Worm (Caenorhabditis elegans): Measurements from ENCODE around the gene coel-1.

ce11 chrX:4294957-4295356, 29.5 kb downstream of the coel-1 start:
- TF ChIP-seq lin-13 (GFP tag; optimal IDR thresholded peaks at IDR 0.05) (no peak), ztf-4 (tag; optimal IDR thresholded peaks at IDR 0.05) (no peak), skn-1 (tag; optimal IDR thresholded peaks at IDR 0.05) (no peak), ZK546.5 (tag; optimal IDR thresholded peaks at IDR 0.05) (no peak), nhr-11 (tag; optimal IDR thresholded peaks at IDR 0.05) (no peak), peb-1 (tag; optimal IDR thresholded peaks at IDR 0.05) (no peak), nhr-237 (tag; optimal IDR thresholded peaks at IDR 0.05) (no peak), unc-39 (tag; optimal IDR thresholded peaks at IDR 0.05) (no peak)
